Worm (Caenorhabditis elegans) whole organism, late embryonic: ENCODE data around the gene epg-3.
A peak's percentile ranks its signal among the peaks of the same experiment; 100 is the strongest.

Experiments used
- C08G9.2 ChIP-seq: sonication (generic microtip); optimal IDR thresholded peaks from 2 replicates; lab custom pipeline; 2016; ENCODE audit warnings: mild to moderate bottlenecking, missing genetic modification characterization, moderate library complexity, missing compliant biosample characterization
- C38D4.7 ChIP-seq: fragments of 200-800 bp; sonication (Bioruptor generic); optimal IDR thresholded peaks from 2 replicates; lab custom pipeline; 2018; ENCODE audit warnings: mild to moderate bottlenecking, missing genetic modification characterization, moderate library complexity, missing compliant biosample characterization
- K02D7.2 ChIP-seq: sonication (generic microtip); optimal IDR thresholded peaks from 2 replicates; lab custom pipeline; 2017; ENCODE audit warnings: mild to moderate bottlenecking, missing genetic modification characterization, missing compliant biosample characterization
- K09A11.1 ChIP-seq: sonication (generic microtip); optimal IDR thresholded peaks from 2 replicates; lab custom pipeline; 2017; ENCODE audit warnings: antibody characterized with exemption, mild to moderate bottlenecking, missing genetic modification characterization, missing compliant biosample characterization; ENCODE audit not compliant: insufficient read depth
- ahr-1 ChIP-seq: sonication (generic microtip); optimal IDR thresholded peaks from 2 replicates; lab custom pipeline; 2016; ENCODE audit warnings: missing genetic modification characterization, missing compliant biosample characterization
- ceh-18 ChIP-seq: sonication (generic microtip); optimal IDR thresholded peaks from 2 replicates; lab custom pipeline; 2016; ENCODE audit warnings: missing genetic modification characterization, missing compliant biosample characterization
- ceh-19 ChIP-seq: fragments of 200-800 bp; sonication (Bioruptor generic); optimal IDR thresholded peaks from 2 replicates; lab custom pipeline; 2018; ENCODE audit warnings: mild to moderate bottlenecking, missing genetic modification characterization, missing compliant biosample characterization
- ceh-2 ChIP-seq: sonication (generic microtip); optimal IDR thresholded peaks from 2 replicates; lab custom pipeline; 2016; ENCODE audit warnings: missing genotype, missing genetic modification characterization, missing compliant biosample characterization
- ceh-24 ChIP-seq: sonication (generic microtip); optimal IDR thresholded peaks from 2 replicates; lab custom pipeline; 2016; ENCODE audit warnings: mild to moderate bottlenecking, missing genetic modification characterization, missing compliant biosample characterization
- ceh-30 ChIP-seq: fragments of 150-350 bp; optimal IDR thresholded peaks from 2 replicates; lab custom pipeline; 2014; ENCODE audit warnings: missing biosample characterization, missing genetic modification characterization
- ceh-34 ChIP-seq: sonication (generic microtip); optimal IDR thresholded peaks from 2 replicates; lab custom pipeline; 2016; ENCODE audit warnings: mild to moderate bottlenecking, missing genetic modification characterization, missing compliant biosample characterization
- ceh-45 ChIP-seq: fragments of 200-800 bp; sonication (Bioruptor generic); IDR thresholded peaks from 2 replicates; pipeline ENCODE4 v1.3.6; 2022; ENCODE audit warnings: missing genetic modification reagents, missing genetic modification characterization, missing compliant biosample characterization
- ceh-6 ChIP-seq: fragments of 200-800 bp; sonication (Bioruptor generic); optimal IDR thresholded peaks from 2 replicates; lab custom pipeline; 2018; ENCODE audit warnings: mild to moderate bottlenecking, missing genetic modification characterization, missing compliant biosample characterization
- che-1 ChIP-seq: sonication (generic microtip); optimal IDR thresholded peaks from 2 replicates; lab custom pipeline; 2016; ENCODE audit warnings: mild to moderate bottlenecking, missing genetic modification characterization, missing compliant biosample characterization
- dve-1 ChIP-seq: sonication (generic microtip); optimal IDR thresholded peaks from 2 replicates; lab custom pipeline; 2017; ENCODE audit warnings: antibody characterized with exemption, mild to moderate bottlenecking, missing genetic modification characterization, missing compliant biosample characterization
- elt-2 ChIP-seq: sonication (generic microtip); optimal IDR thresholded peaks from 2 replicates; lab custom pipeline; 2016; ENCODE audit warnings: missing genetic modification reagents, missing genetic modification characterization, missing compliant biosample characterization
- ets-4 ChIP-seq: sonication (generic microtip); optimal IDR thresholded peaks from 2 replicates; lab custom pipeline; 2016; ENCODE audit warnings: missing genetic modification characterization, missing compliant biosample characterization
- eyg-1 ChIP-seq: sonication (generic microtip); optimal IDR thresholded peaks from 2 replicates; lab custom pipeline; 2016; ENCODE audit warnings: missing genotype, missing genetic modification characterization, missing compliant biosample characterization
- fkh-10 ChIP-seq: fragments of 150-350 bp; optimal IDR thresholded peaks from 2 replicates; lab custom pipeline; 2014; ENCODE audit warnings: missing biosample characterization, missing genetic modification reagents, missing genetic modification characterization
- fkh-6 ChIP-seq: sonication (generic microtip); optimal IDR thresholded peaks from 2 replicates; lab custom pipeline; 2016; ENCODE audit warnings: missing genetic modification characterization, missing compliant biosample characterization
- gmeb-2 ChIP-seq: sonication (generic microtip); optimal IDR thresholded peaks from 2 replicates; lab custom pipeline; 2016; ENCODE audit warnings: missing genetic modification characterization, inconsistent platforms, missing compliant biosample characterization
- hlh-13 ChIP-seq: fragments of 200-800 bp; sonication (Bioruptor generic); optimal IDR thresholded peaks from 2 replicates; lab custom pipeline; 2018; ENCODE audit warnings: mild to moderate bottlenecking, missing genetic modification characterization, missing compliant biosample characterization
- hlh-6 ChIP-seq: sonication (generic microtip); optimal IDR thresholded peaks from 2 replicates; lab custom pipeline; 2016; ENCODE audit warnings: missing genotype, missing genetic modification characterization, missing compliant biosample characterization
- mec-3 ChIP-seq: sonication (generic microtip); optimal IDR thresholded peaks from 2 replicates; lab custom pipeline; 2016; ENCODE audit warnings: borderline replicate concordance, missing genetic modification characterization, missing compliant biosample characterization
- nfya-1 ChIP-seq: sonication (generic microtip); optimal IDR thresholded peaks from 2 replicates; lab custom pipeline; 2017; ENCODE audit warnings: missing genetic modification characterization, mild to moderate bottlenecking, missing compliant biosample characterization, antibody characterized with exemption, moderate library complexity
- nhr-11 ChIP-seq: fragments of 150-350 bp; optimal IDR thresholded peaks from 2 replicates; lab custom pipeline; 2014; ENCODE audit warnings: missing biosample characterization, missing genetic modification characterization
- npax-4 ChIP-seq: sonication (generic microtip); optimal IDR thresholded peaks from 2 replicates; lab custom pipeline; 2016; ENCODE audit warnings: missing genetic modification characterization, missing compliant biosample characterization
- odd-2 ChIP-seq: sonication (generic microtip); optimal IDR thresholded peaks from 2 replicates; lab custom pipeline; 2017; ENCODE audit warnings: antibody characterized with exemption, mild to moderate bottlenecking, missing genetic modification characterization, missing compliant biosample characterization
- pag-3 ChIP-seq: sonication (generic microtip); optimal IDR thresholded peaks from 2 replicates; lab custom pipeline; 2016; ENCODE audit warnings: missing compliant biosample characterization, missing genetic modification characterization, borderline replicate concordance
- pat-9 ChIP-seq: fragments of 200-800 bp; sonication (Bioruptor generic); optimal IDR thresholded peaks from 2 replicates; lab custom pipeline; 2018; ENCODE audit warnings: mild to moderate bottlenecking, missing genetic modification characterization, moderate library complexity, missing compliant biosample characterization
- pax-1 ChIP-seq: fragments of 150-350 bp; optimal IDR thresholded peaks from 2 replicates; lab custom pipeline; 2014; ENCODE audit warnings: missing biosample characterization, missing genetic modification characterization
- pha-2 ChIP-seq: sonication (generic microtip); optimal IDR thresholded peaks from 2 replicates; lab custom pipeline; 2017; ENCODE audit warnings: mild to moderate bottlenecking, missing genetic modification characterization, missing compliant biosample characterization
- ref-2 ChIP-seq: sonication (generic microtip); optimal IDR thresholded peaks from 2 replicates; lab custom pipeline; 2016; ENCODE audit warnings: missing genetic modification characterization, missing compliant biosample characterization
- rnt-1 ChIP-seq: sonication (generic microtip); optimal IDR thresholded peaks from 2 replicates; lab custom pipeline; 2016; ENCODE audit warnings: missing genetic modification characterization, missing compliant biosample characterization
- sdc-2 ChIP-seq: sonication (generic microtip); optimal IDR thresholded peaks from 2 replicates; lab custom pipeline; 2016; ENCODE audit warnings: missing genotype, missing genetic modification characterization, missing compliant biosample characterization
- sox-4 ChIP-seq: sonication (generic microtip); optimal IDR thresholded peaks from 2 replicates; lab custom pipeline; 2017; ENCODE audit warnings: mild to moderate bottlenecking, missing genetic modification characterization, inconsistent platforms, missing compliant biosample characterization
- syd-9 ChIP-seq: sonication (generic microtip); optimal IDR thresholded peaks from 2 replicates; lab custom pipeline; 2016; ENCODE audit warnings: mild to moderate bottlenecking, missing genetic modification characterization, moderate library complexity, missing compliant biosample characterization
- tbx-2 ChIP-seq: sonication (generic microtip); optimal IDR thresholded peaks from 2 replicates; lab custom pipeline; 2016; ENCODE audit warnings: missing genetic modification characterization, missing compliant biosample characterization
- unc-42 ChIP-seq: sonication (generic microtip); optimal IDR thresholded peaks from 2 replicates; lab custom pipeline; 2016; ENCODE audit warnings: missing genotype, missing genetic modification characterization, missing compliant biosample characterization
- unc-55 ChIP-seq: sonication (generic microtip); optimal IDR thresholded peaks from 2 replicates; lab custom pipeline; 2017; ENCODE audit warnings: missing biosample characterization, missing genetic modification reagents, missing genetic modification characterization
- zip-5 ChIP-seq: sonication (generic microtip); optimal IDR thresholded peaks from 2 replicates; lab custom pipeline; 2016; ENCODE audit warnings: missing genetic modification characterization, missing compliant biosample characterization

Gene epg-3

DNA sequence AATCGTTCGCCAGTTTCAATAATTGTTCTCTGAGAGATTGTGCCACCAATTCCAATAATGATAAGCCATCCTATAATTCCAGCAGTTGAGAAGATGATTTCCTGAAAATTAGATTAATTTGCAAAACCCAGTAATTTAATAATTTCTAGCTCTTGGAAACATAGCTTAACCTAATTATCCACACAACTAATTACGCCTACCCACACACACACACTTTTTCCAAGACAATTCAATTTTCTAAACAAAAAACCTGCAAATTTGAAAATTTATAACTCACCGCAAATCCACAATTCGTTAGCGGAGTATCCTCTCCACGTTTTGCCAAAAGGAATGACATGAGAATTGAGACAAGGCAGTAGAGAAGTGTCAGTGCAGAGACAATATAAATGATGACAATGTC lies 18.1 kb upstream of the epg-3 start:
- TF ChIP-seq pat-9 = no peak
- TF ChIP-seq unc-42 (tag; lab: Kevin White, UChicago) = peak; percentile 63
- TF ChIP-seq, all 69 proteins: peak for 1

ce11 chrIII:12917852-12918251 lies 16.7 kb upstream of the epg-3 start:
- TF ChIP-seq odd-2 (tag; lab: Kevin White, UChicago) (no peak), rnt-1 (tag; lab: Kevin White, UChicago) (no peak)

DNA sequence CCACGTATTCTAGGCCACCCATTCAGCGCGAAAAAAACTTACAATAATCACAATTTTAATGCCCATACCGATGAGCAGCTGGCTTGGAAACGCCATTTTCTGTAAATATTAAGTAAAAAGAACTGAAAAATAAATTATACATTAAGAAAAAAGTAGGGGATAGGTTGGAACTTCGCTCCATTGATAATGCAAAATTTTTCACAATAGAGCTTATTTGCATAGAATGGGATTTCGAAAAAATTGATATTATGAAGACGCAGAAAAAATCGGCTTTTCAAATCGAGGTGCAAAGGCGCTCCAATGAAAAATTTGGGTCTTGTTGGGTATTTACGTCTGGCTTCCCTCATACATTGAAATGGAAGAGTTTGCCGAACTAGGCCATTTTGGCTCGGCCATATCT lies 15.9 kb upstream of the epg-3 start, which contains the start of gene Y37D8A.16:
Gene Y37D8A.16 (minus strand): TSS at position 101 of the 400 bp plus-strand sequence.
- no peak for TF ChIP-seq nhr-11
- TF ChIP-seq pax-1 (tag; lab: Kevin White, UChicago) = no peak
- TF ChIP-seq ceh-30 (tag; lab: Kevin White, UChicago) = no peak
- no peak for TF ChIP-seq tbx-2 (tag; lab: Kevin White, UChicago)
- TF ChIP-seq sdc-2 (tag; lab: Kevin White, UChicago) = no peak
- no peak for TF ChIP-seq pha-2 (tag; lab: Kevin White, UChicago)
- no peak for TF ChIP-seq unc-55
- TF ChIP-seq sox-4 (tag; lab: Kevin White, UChicago) = no peak
- no peak for TF ChIP-seq K02D7.2 (tag; lab: Kevin White, UChicago)
- TF ChIP-seq pat-9 = no peak
- no peak for TF ChIP-seq fkh-10 (GFP tag; lab: Kevin White, UChicago)
- TF ChIP-seq eyg-1 (tag; lab: Kevin White, UChicago) = no peak
- TF ChIP-seq unc-42 (tag; lab: Kevin White, UChicago) = no peak
- TF ChIP-seq pag-3 (tag; lab: Kevin White, UChicago) = no peak
- TF ChIP-seq C38D4.7 (GFP tag; lab: Kevin White, UChicago) = no peak
- no peak for TF ChIP-seq che-1 (tag; lab: Kevin White, UChicago)
- TF ChIP-seq dve-1 (tag; lab: Kevin White, UChicago) = no peak
- no peak for TF ChIP-seq nfya-1 (tag; lab: Kevin White, UChicago)
- no peak for TF ChIP-seq ref-2 (tag; lab: Kevin White, UChicago)

DNA sequence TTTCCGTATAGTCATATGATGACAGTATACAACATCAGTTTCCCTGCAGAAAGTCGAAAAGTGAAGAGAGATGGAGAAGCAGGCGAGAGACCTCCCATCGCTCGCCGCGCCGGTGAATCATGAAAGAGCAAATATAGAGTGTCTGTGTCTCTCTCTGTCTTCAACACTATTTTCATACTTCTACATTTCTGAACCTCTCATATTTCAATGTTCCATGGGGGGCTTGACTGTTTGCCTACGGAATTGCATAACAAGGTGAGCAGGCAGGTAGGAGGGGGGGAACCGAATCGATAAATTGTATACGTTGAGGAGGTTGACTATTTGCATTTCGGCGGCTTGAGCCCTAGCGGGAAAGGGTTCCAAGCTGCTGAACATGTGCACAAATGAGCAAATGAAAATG lies 14.6 kb upstream of the epg-3 start:
- TF ChIP-seq npax-4 (tag; lab: Kevin White, UChicago) = no peak
- no peak for TF ChIP-seq fkh-6 (tag; lab: Kevin White, UChicago)
- peak; percentile 53 for TF ChIP-seq ceh-2 (tag; lab: Kevin White, UChicago)
- TF ChIP-seq zip-5 (tag; lab: Kevin White, UChicago) = no peak
- TF ChIP-seq sox-4 (tag; lab: Kevin White, UChicago) = no peak
- TF ChIP-seq ahr-1 (tag; lab: Kevin White, UChicago) = no peak
- no peak for TF ChIP-seq ceh-18
- TF ChIP-seq ceh-19 = peak; percentile 54
- TF ChIP-seq K09A11.1 (tag; lab: Kevin White, UChicago) = no peak
- TF ChIP-seq ceh-6 (GFP tag; lab: Kevin White, UChicago) = no peak
- no peak for TF ChIP-seq fkh-10 (GFP tag; lab: Kevin White, UChicago)
- no peak for TF ChIP-seq hlh-6 (tag; lab: Kevin White, UChicago)
- no peak for TF ChIP-seq mec-3 (tag; lab: Kevin White, UChicago)
- no peak for TF ChIP-seq hlh-13 (GFP tag; lab: Kevin White, UChicago)
- no peak for TF ChIP-seq ceh-24 (tag; lab: Kevin White, UChicago)
- peak; percentile 77 for TF ChIP-seq pax-1 (tag; lab: Kevin White, UChicago)
- TF ChIP-seq tbx-2 (tag; lab: Kevin White, UChicago) = peak; percentile 40
- peak; percentile 8 for TF ChIP-seq ets-4 (tag; lab: Kevin White, UChicago)
- no peak for TF ChIP-seq elt-2 (tag; lab: Kevin White, UChicago)
- TF ChIP-seq ceh-45 (GFP tag; lab: Robert Waterston, UW) = no peak
- no peak for TF ChIP-seq sdc-2 (tag; lab: Kevin White, UChicago)
- TF ChIP-seq syd-9 (tag; lab: Kevin White, UChicago) = no peak
- no peak for TF ChIP-seq gmeb-2
- TF ChIP-seq ceh-34 = peak; percentile 75
- no peak for TF ChIP-seq che-1 (tag; lab: Kevin White, UChicago)
- no peak for TF ChIP-seq ceh-30 (tag; lab: Kevin White, UChicago)
- TF ChIP-seq C08G9.2 = no peak
- TF ChIP-seq nfya-1 (tag; lab: Kevin White, UChicago) = peak; percentile 49
- TF ChIP-seq, all 69 proteins: peak for 7
